Worm (Caenorhabditis elegans) whole organism, late embryonic: ENCODE data around the gene srh-215.

ENCODE experiments used
- ceh-34 ChIP-seq: sonication (generic microtip); optimal IDR thresholded peaks from 2 replicates; lab custom pipeline; 2016; ENCODE audit warnings: mild to moderate bottlenecking, missing genetic modification characterization, missing compliant biosample characterization
- dmd-4 ChIP-seq: sonication (generic microtip); optimal IDR thresholded peaks from 2 replicates; lab custom pipeline; 2016; ENCODE audit warnings: borderline replicate concordance, missing genetic modification characterization, missing compliant biosample characterization
- elt-2 ChIP-seq: sonication (generic microtip); optimal IDR thresholded peaks from 2 replicates; lab custom pipeline; 2016; ENCODE audit warnings: missing genetic modification reagents, missing genetic modification characterization, missing compliant biosample characterization
- ets-4 ChIP-seq: sonication (generic microtip); optimal IDR thresholded peaks from 2 replicates; lab custom pipeline; 2016; ENCODE audit warnings: missing genetic modification characterization, missing compliant biosample characterization
- lim-6 ChIP-seq: sonication (generic microtip); optimal IDR thresholded peaks from 2 replicates; lab custom pipeline; 2016; ENCODE audit warnings: missing genetic modification characterization, missing compliant biosample characterization
- nhr-11 ChIP-seq: fragments of 150-350 bp; optimal IDR thresholded peaks from 2 replicates; lab custom pipeline; 2014; ENCODE audit warnings: missing biosample characterization, missing genetic modification characterization
- npax-4 ChIP-seq: sonication (generic microtip); optimal IDR thresholded peaks from 2 replicates; lab custom pipeline; 2016; ENCODE audit warnings: missing genetic modification characterization, missing compliant biosample characterization
- pqm-1 ChIP-seq: sonication (generic microtip); optimal IDR thresholded peaks from 2 replicates; lab custom pipeline; 2016; ENCODE audit warnings: missing genetic modification characterization, missing compliant biosample characterization

ce11 chrV:16865404-16865803 lies 33.6 kb upstream of the srh-215 start, which contains the start of gene clec-28:
- TF ChIP-seq pqm-1 (tag; lab: Kevin White, UChicago) (no peak), ceh-34 (tag; lab: Kevin White, UChicago) (no peak), npax-4 (tag; lab: Kevin White, UChicago) (no peak), lim-6 (tag; lab: Kevin White, UChicago) (no peak), dmd-4 (no peak), elt-2 (tag; lab: Kevin White, UChicago) (no peak), ets-4 (tag; lab: Kevin White, UChicago) (no peak), nhr-11 (tag; lab: Kevin White, UChicago) (no peak)
